Worm (Caenorhabditis elegans) whole organism, midembryonic: ENCODE measurements around the gene rnp-2.

Source experiments
- T22C8.4 ChIP-seq: fragments of 200-800 bp; sonication (Bioruptor generic); IDR thresholded peaks from 2 replicates; pipeline ENCODE4 v1.3.6; 2022; ENCODE audit warnings: missing genetic modification characterization, missing compliant biosample characterization
- cog-1 ChIP-seq: sonication (generic microtip); optimal IDR thresholded peaks from 2 replicates; lab custom pipeline; 2016; ENCODE audit warnings: missing genetic modification characterization, missing compliant biosample characterization
- flt-1 ChIP-seq: fragments of 200-800 bp; sonication (Bioruptor generic); IDR thresholded peaks from 2 replicates; pipeline ENCODE4 v1.3.6; 2022; ENCODE audit warnings: missing genetic modification characterization, missing compliant biosample characterization
- klf-2 ChIP-seq: fragments of 200-800 bp; sonication (Bioruptor generic); conservative IDR thresholded peaks from 2 replicates; pipeline ENCODE4 v1.3.6; 2022; ENCODE audit warnings: missing genetic modification reagents, missing genetic modification characterization, missing compliant biosample characterization
- med-1 ChIP-seq: sonication (generic microtip); optimal IDR thresholded peaks from 2 replicates; lab custom pipeline; 2017; ENCODE audit warnings: missing genetic modification characterization, mild to moderate bottlenecking, missing compliant biosample characterization, antibody characterized with exemption, missing genetic modification reagents; ENCODE audit not compliant: insufficient read depth
- ref-1 ChIP-seq: fragments of 200-800 bp; sonication (Bioruptor generic); conservative IDR thresholded peaks from 2 replicates; pipeline ENCODE4 v1.3.6; 2022; ENCODE audit warnings: missing genetic modification reagents, missing genetic modification characterization, missing compliant biosample characterization
- tab-1 ChIP-seq: fragments of 200-800 bp; sonication (Bioruptor generic); IDR thresholded peaks from 2 replicates; pipeline ENCODE4 v1.3.6; 2022; ENCODE audit warnings: missing genetic modification characterization, missing compliant biosample characterization
- ztf-23 ChIP-seq: fragments of 200-800 bp; sonication (Bioruptor generic); IDR thresholded peaks from 2 replicates; pipeline ENCODE4 v1.3.6; 2022; ENCODE audit warnings: missing genetic modification reagents, missing genetic modification characterization, missing compliant biosample characterization
- ztf-29 ChIP-seq: fragments of 200-800 bp; sonication (Bioruptor generic); IDR thresholded peaks from 2 replicates; pipeline ENCODE4 v1.3.6; 2022; ENCODE audit warnings: missing genetic modification reagents, missing genetic modification characterization, missing compliant biosample characterization

rnp-2 gene

DNA sequence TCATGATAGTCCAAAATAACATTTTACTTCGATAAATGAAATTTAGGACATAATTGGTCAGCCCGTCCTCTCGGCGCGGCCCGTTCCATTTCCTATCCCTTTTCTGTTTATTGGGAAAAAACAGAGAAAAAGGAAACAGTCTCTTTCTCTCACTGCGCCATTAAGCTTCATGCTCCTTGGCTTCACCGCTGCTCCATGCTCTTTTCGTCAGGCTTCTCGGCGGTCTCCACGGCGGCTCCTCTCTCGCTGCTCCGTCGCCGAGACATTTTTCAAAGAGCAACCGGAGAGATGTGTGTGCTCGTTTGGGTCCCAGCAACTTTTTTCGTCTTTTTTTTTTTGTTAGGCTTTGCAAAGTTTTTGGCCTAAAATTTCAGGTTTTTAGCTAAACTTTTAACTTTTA, 39.0 kb downstream of the rnp-2 start:
- TF ChIP-seq klf-2 (GFP tag; lab: Robert Waterston, UW) = no peak
- no peak for TF ChIP-seq flt-1 (GFP tag; lab: Robert Waterston, UW)

DNA sequence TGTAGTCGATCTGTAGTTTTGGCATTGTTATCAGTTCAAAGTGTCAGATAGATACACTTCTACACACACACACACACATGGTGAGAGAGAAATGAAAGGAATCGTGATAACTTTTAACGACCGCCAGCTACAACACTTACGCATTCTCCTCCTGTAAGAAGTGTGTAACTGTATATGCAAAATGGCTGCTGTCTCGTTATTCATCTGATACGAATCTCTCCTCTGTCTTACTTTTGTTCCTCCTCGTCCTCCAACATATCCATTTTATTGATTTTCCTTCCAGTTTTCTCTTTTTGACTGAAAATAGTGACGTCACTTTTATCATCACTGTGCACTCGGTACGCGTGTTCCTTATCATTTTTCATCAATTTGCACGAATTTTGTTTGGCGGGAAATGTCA, 40.9 kb downstream of the rnp-2 start:
- TF ChIP-seq ztf-23 (no peak), tab-1 (GFP tag; lab: Robert Waterston, UW) (no peak), cog-1 (tag; lab: Kevin White, UChicago) (no peak), flt-1 (GFP tag; lab: Robert Waterston, UW) (no peak)

DNA sequence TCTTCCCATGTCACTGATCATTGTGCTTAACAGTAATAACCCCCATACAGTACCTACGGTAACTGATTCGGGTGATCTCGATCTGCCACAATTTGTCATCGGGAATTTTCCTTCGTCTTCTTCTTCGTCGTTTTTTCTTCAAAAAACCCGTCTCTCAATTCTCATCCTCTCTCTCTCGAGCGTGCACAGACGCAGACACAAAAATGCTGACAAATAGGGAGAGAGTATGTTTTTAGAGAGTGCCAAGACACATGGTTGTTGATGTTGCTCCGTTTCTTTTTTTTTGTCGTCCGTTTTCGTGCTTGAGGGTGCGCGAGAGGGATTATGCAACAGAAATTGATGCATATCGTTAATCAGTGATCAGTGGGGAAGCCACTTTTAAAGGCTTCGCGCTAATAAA, 43.5 kb downstream of the rnp-2 start:
- no peak for TF ChIP-seq flt-1 (GFP tag; lab: Robert Waterston, UW)

DNA sequence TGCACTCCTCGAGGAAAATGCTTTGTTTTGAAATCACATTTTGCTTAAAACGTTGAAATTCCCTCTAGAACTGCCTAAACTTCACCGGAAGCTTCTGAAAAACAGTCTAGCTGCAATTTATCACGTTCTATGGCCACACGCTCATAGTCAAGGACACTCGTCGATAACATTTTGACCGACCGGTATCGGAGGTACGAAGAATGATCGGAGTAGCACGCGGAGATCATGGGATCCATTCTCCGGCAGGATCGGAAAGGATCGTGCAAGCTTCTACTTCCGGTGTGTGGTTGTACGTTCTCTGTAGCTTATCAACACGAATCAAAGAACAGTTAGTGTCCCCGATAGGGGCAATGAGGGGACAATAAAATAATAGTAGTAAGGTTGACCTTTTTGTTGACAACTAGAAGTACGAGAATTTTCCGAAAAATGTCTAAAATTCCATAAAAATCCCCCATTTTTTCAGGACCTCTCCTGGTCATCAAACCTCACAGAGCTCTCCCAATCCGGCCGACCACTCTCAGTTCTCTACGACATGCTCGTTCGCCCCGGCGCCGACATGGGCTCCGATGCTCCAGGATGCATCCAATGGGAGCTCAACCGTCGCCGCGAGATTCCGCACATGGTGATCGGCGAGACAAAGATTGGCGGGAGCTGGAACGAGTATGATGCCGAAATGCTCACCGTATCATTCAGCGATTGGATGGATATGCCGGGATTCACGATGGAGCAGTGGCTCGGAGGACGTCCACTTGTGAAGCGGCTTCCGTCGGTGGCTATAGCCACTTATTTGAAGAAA, 44.4 kb downstream of the rnp-2 start:
- TF ChIP-seq tab-1 (GFP tag; lab: Robert Waterston, UW) (no peak), med-1 (GFP tag; lab: Kevin White, UChicago) (no peak), flt-1 (GFP tag; lab: Robert Waterston, UW) (no peak), cog-1 (tag; lab: Kevin White, UChicago) (no peak), T22C8.4 (GFP tag; lab: Robert Waterston, UW) (no peak), ztf-23 (no peak)

DNA sequence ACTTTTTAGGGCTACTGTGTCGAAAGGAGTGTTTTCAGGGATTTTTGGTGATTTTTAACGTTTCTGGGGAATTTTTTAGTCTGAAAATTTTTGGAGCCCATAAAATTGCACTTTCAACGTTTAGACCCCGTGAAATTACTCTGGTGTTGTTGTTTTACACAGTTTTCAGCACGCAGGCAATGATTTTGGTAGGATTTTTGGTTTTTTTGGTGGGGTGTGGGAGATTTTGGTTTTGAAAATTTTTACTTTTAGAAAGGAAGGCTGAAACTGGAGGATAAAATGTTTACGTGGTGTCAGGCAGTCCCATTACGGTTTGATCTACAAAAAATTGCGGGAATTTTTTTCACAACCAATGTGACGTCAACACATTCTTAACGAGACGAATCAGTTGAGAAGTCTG, 46.4 kb downstream of the rnp-2 start:
- no peak for TF ChIP-seq ztf-23
- no peak for TF ChIP-seq cog-1 (tag; lab: Kevin White, UChicago)
- TF ChIP-seq flt-1 (GFP tag; lab: Robert Waterston, UW) = no peak
- TF ChIP-seq klf-2 (GFP tag; lab: Robert Waterston, UW) = no peak

DNA sequence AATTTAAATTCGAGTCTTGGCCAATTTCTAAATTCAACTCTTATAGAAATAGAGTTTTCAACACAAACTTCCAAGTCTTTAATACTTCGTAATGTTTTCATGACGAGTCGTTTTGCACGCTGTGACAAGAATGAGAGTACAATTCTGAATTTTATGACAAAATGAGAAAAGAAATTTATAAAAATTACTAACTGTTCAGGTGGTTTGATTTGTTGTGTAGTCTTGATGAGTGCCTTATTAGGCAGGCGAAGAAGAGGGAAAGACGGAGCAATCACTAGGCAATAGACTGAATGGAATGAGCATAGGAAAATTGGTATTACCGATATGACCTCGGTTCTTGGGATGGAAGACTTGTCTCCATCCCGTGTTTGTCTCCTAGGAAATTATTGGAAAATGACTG, 48.1 kb downstream of the rnp-2 start, which contains the start of gene F30B5.11:
Gene F30B5.11 (minus strand): TSS at position 101 of the 400 bp plus-strand sequence.
- no peak for TF ChIP-seq cog-1 (tag; lab: Kevin White, UChicago)
- TF ChIP-seq ztf-23 = no peak
- TF ChIP-seq tab-1 (GFP tag; lab: Robert Waterston, UW) = no peak
- TF ChIP-seq klf-2 (GFP tag; lab: Robert Waterston, UW) = no peak
- no peak for TF ChIP-seq flt-1 (GFP tag; lab: Robert Waterston, UW)
- no peak for TF ChIP-seq ztf-29 (GFP tag; lab: Robert Waterston, UW)
- no peak for TF ChIP-seq med-1 (GFP tag; lab: Kevin White, UChicago)
- TF ChIP-seq T22C8.4 (GFP tag; lab: Robert Waterston, UW) = no peak
- no peak for TF ChIP-seq ref-1
